Worm (Caenorhabditis elegans): ENCODE measurements around the gene C18D11.9.

The C18D11.9 gene

DNA sequence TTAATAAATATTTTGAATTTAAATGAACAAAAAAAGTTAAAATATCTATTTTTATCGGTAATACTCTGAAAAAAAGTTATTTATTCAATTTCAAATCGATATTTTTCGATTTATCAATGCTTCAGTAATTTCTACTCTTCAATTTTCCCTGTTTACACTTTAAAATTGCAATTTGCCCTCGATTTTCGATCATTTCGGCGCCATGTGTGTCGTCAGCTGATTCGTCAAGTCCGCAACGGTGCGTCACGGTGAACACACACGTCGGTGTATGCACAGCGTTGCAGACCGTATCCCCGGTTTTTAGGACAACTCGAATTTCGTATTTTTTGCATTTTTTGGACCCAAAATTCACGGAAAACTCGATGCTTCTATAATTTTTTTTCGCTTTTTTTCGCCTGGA lies 14.3 kb downstream of the C18D11.9 start, which contains the start of gene C18D11.3 (continued):
- TF ChIP-seq lir-3 (tag; optimal IDR thresholded peaks at IDR 0.05) (no peak), nhr-111 (GFP tag; optimal IDR thresholded peaks at IDR 0.05) (no peak), lsy-2 (tag; optimal IDR thresholded peaks at IDR 0.05) (peak; percentile 87 to 98), nhr-11 (tag; optimal IDR thresholded peaks at IDR 0.05) (peak; percentile 83), ceh-28 (tag; optimal IDR thresholded peaks at IDR 0.05) (no peak), nhr-6 (tag; optimal IDR thresholded peaks at IDR 0.05) (peak; percentile 35), nhr-76 (tag; optimal IDR thresholded peaks at IDR 0.05) (no peak), tag-97 (GFP tag; IDR thresholded peaks at IDR 0.05) (no peak), lin-13 (GFP tag; optimal IDR thresholded peaks at IDR 0.05) (peak; percentile 88), php-3 (GFP tag; IDR thresholded peaks at IDR 0.05) (peak; percentile 57; the same call in 1 of the 2 replicates), fos-1 (tag; optimal IDR thresholded peaks at IDR 0.05) (no peak), lin-39 (tag; optimal IDR thresholded peaks at IDR 0.05) (no peak), mdl-1 (tag; optimal IDR thresholded peaks at IDR 0.05) (peak in 1 of 2 experiments; percentile 89), T26A8.4 (GFP tag; IDR thresholded peaks at IDR 0.05) (peak; percentile 63), dmd-8 (GFP tag; IDR thresholded peaks at IDR 0.05) (no peak), nhr-42 (GFP tag; IDR thresholded peaks at IDR 0.05) (0 out of 2 replicates have a peak, but pooled peaks have one; percentile 19), zag-1 (tag; optimal IDR thresholded peaks at IDR 0.05) (no peak), lin-38 (GFP tag; IDR thresholded peaks at IDR 0.05) (peak; percentile 83), F49E8.2 (tag; optimal IDR thresholded peaks at IDR 0.05; ENCODE audit: borderline replicate concordance) (no peak), ztf-7 (tag; optimal IDR thresholded peaks at IDR 0.05) (peak; percentile 56), hlh-11 (tag; optimal IDR thresholded peaks at IDR 0.05) (peak; percentile 99), F10B5.3 (tag; optimal IDR thresholded peaks at IDR 0.05) (no peak), set-16 (GFP tag; IDR thresholded peaks at IDR 0.05) (no peak), F37D6.2 (tag; optimal IDR thresholded peaks at IDR 0.05) (peak; percentile 25), nhr-28 (tag; optimal IDR thresholded peaks at IDR 0.05) (peak; percentile 67), unc-62 (GFP tag; optimal IDR thresholded peaks at IDR 0.05 in 1 of 2) (peak in 1 of 2 experiments; percentile 97), unc-62 (tag; optimal IDR thresholded peaks at IDR 0.05) (no peak), mxl-3 (GFP tag; optimal IDR thresholded peaks at IDR 0.05) (peak; percentile 98), ceh-44 (GFP tag; IDR thresholded peaks at IDR 0.05) (no peak), aha-1 (tag) (peak; percentile 99), tra-1 (GFP tag; IDR thresholded peaks at IDR 0.05) (peak; percentile 55; the same call in 1 of the 2 replicates), dve-1 (tag; optimal IDR thresholded peaks at IDR 0.05; ENCODE audit: insufficient read depth) (peak; percentile 88), lin-1 (GFP tag; IDR thresholded peaks at IDR 0.05) (no peak), rbr-2 (tag; optimal IDR thresholded peaks at IDR 0.05) (peak; percentile 74), hlh-30 (tag; optimal IDR thresholded peaks at IDR 0.05; ENCODE audit: insufficient read depth) (peak; percentile 99), unc-130 (GFP tag; optimal IDR thresholded peaks at IDR 0.05) (peak; percentile 36), dmd-9 (GFP tag; IDR thresholded peaks at IDR 0.05) (0 out of 2 replicates have a peak, but pooled peaks have one; percentile 48)

DNA sequence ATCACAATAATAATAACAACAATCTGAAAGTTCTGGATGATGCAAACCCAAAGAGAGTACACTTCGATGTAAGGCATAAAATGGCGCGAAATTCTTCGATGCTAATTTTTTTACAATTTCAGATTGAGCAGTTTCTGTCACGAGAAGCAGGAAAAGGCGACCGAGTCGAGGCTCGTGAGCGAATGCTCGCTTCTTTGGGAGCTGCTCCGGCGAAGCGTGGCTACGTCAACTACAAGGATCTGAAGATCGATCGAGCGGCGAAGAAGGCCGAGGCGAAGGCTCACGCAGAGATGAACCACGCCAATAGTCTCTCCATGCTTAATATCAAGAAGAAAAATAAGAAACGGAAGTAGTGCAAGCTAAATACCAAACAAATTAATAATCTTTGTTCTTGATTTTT lies 15.2 kb downstream of the C18D11.9 start:
- TF ChIP-seq lin-38 (GFP tag; IDR thresholded peaks at IDR 0.05) (no peak), set-16 (GFP tag; IDR thresholded peaks at IDR 0.05) (peak; percentile 61; the same call in 1 of the 2 replicates), dmd-6 (GFP tag; IDR thresholded peaks at IDR 0.05) (no peak), Y48G9A.11 (GFP tag; IDR thresholded peaks at IDR 0.05) (no peak), R02D3.7 (tag; optimal IDR thresholded peaks at IDR 0.05) (no peak)

DNA sequence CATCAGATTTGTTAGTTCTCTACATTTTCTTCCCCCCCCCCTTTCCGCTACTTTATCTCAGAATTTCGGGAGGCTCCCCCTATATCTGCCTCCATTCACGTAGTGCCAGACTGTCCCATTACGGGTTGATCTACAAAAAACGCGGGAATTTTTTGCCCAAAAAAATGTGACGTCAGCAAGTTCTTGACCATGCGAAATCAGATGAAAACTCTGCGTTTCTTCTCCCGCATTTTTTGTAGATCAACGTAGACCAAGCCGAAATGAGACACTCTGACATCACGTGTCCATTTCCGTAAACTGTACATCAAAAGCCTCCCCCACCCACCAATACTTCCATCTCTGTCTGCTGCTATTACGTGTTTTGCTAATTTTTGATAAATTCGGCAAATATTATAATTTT lies 15.7 kb downstream of the C18D11.9 start:
- TF ChIP-seq nhr-10 (tag; optimal IDR thresholded peaks at IDR 0.05) (no peak), daf-16 (GFP tag; optimal IDR thresholded peaks at IDR 0.05) (no peak), daf-16 (tag; optimal IDR thresholded peaks at IDR 0.05) (peak; percentile 0), lin-38 (GFP tag; IDR thresholded peaks at IDR 0.05) (peak; percentile 10; the same call in 1 of the 2 replicates), arid-1 (GFP tag; conservative IDR thresholded peaks at IDR 0.05) (peak; percentile 32; the same call in 1 of the 2 replicates), ztf-7 (tag; optimal IDR thresholded peaks at IDR 0.05) (no peak), unc-62 (GFP tag; optimal IDR thresholded peaks at IDR 0.05 in 1 of 2) (no peak), unc-62 (tag; optimal IDR thresholded peaks at IDR 0.05) (no peak), aha-1 (tag) (peak; percentile 53)

Measured in whole organism, L4 larva.